Fruit fly (Drosophila melanogaster): ENCODE data around the gene mahe.

dm6 chrX:7908239-7909068 is 22.7 kb downstream of the mahe start, which contains the start of the genes dpr14 and spidey:
- TF ChIP-seq EcR (GFP tag; optimal IDR thresholded peaks at IDR 0.05): no peak
- TF ChIP-seq usp (GFP tag; optimal IDR thresholded peaks at IDR 0.05): no peak
- TF ChIP-seq pan (optimal IDR thresholded peaks at IDR 0.05): no peak

Data from whole organism.